Fruit fly (Drosophila melanogaster) whole organism, prepupa: ENCODE results near the gene CG13069.

Source experiments
- Blimp-1 ChIP-seq: fragments of 200-800 bp; sonication (Bioruptor generic); optimal IDR thresholded peaks from 3 replicates; lab custom pipeline; 2017; ENCODE audit warnings: missing biosample characterization, missing genetic modification characterization, mild to moderate bottlenecking, moderate library complexity, missing genetic modification reagents
- CG11294 ChIP-seq: fragments of 200-800 bp; sonication (Bioruptor generic); IDR thresholded peaks from 2 replicates; pipeline ENCODE4 v1.3.6; 2022; ENCODE audit warnings: missing biosample characterization, missing genetic modification characterization
- CG11762 ChIP-seq: fragments of 200-800 bp; sonication (Bioruptor generic); optimal IDR thresholded peaks from 3 replicates; lab custom pipeline; 2016; ENCODE audit warnings: missing biosample characterization, missing genetic modification characterization; ENCODE audit not compliant: insufficient read depth
- Lpt ChIP-seq: fragments of 200-800 bp; sonication (Bioruptor generic); optimal IDR thresholded peaks from 3 replicates; lab custom pipeline; 2016; ENCODE audit warnings: missing biosample characterization, missing genetic modification characterization
- OdsH ChIP-seq: fragments of 200-800 bp; sonication (Bioruptor generic); optimal IDR thresholded peaks from 3 replicates; lab custom pipeline; 2016; ENCODE audit warnings: missing biosample characterization, missing genetic modification characterization
- fkh ChIP-seq: fragments of 200-800 bp; sonication (Bioruptor generic); optimal IDR thresholded peaks from 3 replicates; lab custom pipeline; 2017; ENCODE audit warnings: missing biosample characterization, mild to moderate bottlenecking, missing genetic modification characterization, moderate library complexity

dm6 chr3L:16285346-16285911, 20.2 kb downstream of the CG13069 start, which contains the start of gene CG13047:
- no peak for TF ChIP-seq Lpt
- no peak for TF ChIP-seq CG11762 (GFP tag; lab: Kevin White, UChicago)
- no peak for TF ChIP-seq CG11294 (GFP tag; lab: Robert Waterston, UW)
- no peak for TF ChIP-seq OdsH (GFP tag; lab: Kevin White, UChicago)
- no peak for TF ChIP-seq fkh
- TF ChIP-seq Blimp-1 (GFP tag; lab: Kevin White, UChicago) = no peak
